Worm (Caenorhabditis elegans): ENCODE measurements around the gene grl-6.

ce11 chrX:6455157-6455556 lies 4.4 kb upstream of the grl-6 start, which contains the start of gene nas-33:
- TF ChIP-seq sdc-2 (tag; optimal IDR thresholded peaks at IDR 0.05) = no peak
- TF ChIP-seq hlh-6 (tag; optimal IDR thresholded peaks at IDR 0.05) = no peak
- no peak for TF ChIP-seq T23F11.4 (GFP tag; optimal IDR thresholded peaks at IDR 0.05)
- no peak for TF ChIP-seq ttx-3 (tag; optimal IDR thresholded peaks at IDR 0.05)
- TF ChIP-seq unc-55 (GFP tag; optimal IDR thresholded peaks at IDR 0.05) = no peak
- no peak for TF ChIP-seq elt-2 (tag; optimal IDR thresholded peaks at IDR 0.05)
- no peak for TF ChIP-seq ceh-6 (GFP tag; optimal IDR thresholded peaks at IDR 0.05)
- TF ChIP-seq pha-4 (tag; optimal IDR thresholded peaks at IDR 0.05) = no peak
- TF ChIP-seq dve-1 (tag; optimal IDR thresholded peaks at IDR 0.05) = no peak
- TF ChIP-seq ama-1 (optimal IDR thresholded peaks at IDR 0.05) = no peak
- TF ChIP-seq syd-9 (tag; optimal IDR thresholded peaks at IDR 0.05) = no peak
- TF ChIP-seq npax-4 (tag; optimal IDR thresholded peaks at IDR 0.05) = no peak
- no peak for TF ChIP-seq ceh-2 (tag; optimal IDR thresholded peaks at IDR 0.05)
- no peak for TF ChIP-seq elt-4 (tag; optimal IDR thresholded peaks at IDR 0.05)

Data from whole organism, late embryonic.